Fruit fly (Drosophila melanogaster): ENCODE results near the gene CG7453.

The CG7453 gene

DNA sequence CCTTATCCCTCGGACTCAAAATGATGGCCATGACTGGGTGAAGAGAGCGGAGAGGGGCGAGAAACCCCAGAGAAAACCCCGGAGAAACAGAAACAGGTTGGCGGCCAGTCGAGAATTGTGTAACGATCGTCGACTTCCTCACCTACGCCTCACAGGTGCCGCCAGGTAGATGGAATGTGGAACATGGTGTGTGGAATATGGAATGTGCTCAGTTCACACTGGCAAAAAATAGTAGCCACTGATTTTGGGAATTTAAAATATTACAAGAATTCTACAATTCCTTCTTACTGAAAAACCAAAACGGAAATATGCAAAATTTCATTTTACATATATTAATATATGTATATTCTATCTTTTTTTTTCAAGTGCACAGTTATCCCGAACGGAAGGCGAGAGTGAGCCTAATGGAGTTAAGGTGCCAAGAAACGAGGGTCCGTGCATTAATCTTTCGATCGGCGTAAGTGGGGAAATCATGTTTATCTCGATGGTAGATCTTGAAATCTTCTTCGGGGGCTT lies 24.0 kb upstream of the CG7453 start (continued):
- TF ChIP-seq Nf-YA (GFP tag; IDR thresholded peaks at IDR 0.05), result 0 out of 2 replicates have a peak, but pooled peaks have one; percentile 14
- TF ChIP-seq pita (GFP tag; optimal IDR thresholded peaks at IDR 0.05), result no peak
- no peak for TF ChIP-seq Bteb2 (GFP tag; optimal IDR thresholded peaks at IDR 0.05)
- peak; percentile 61 for TF ChIP-seq CG18476 (GFP tag; optimal IDR thresholded peaks at IDR 0.05)
- peak; percentile 12 for TF ChIP-seq Sry-β (GFP tag; optimal IDR thresholded peaks at IDR 0.05)
- peak; percentile 47 for TF ChIP-seq vfl (GFP tag; optimal IDR thresholded peaks at IDR 0.05)
- peak; percentile 76 for TF ChIP-seq CG6254 (GFP tag; optimal IDR thresholded peaks at IDR 0.05)
- TF ChIP-seq CG17912 (GFP tag; optimal IDR thresholded peaks at IDR 0.05), result no peak
- TF ChIP-seq esg (GFP tag; conservative IDR thresholded peaks at IDR 0.05), result peak; percentile 66
- TF ChIP-seq CG15011 (GFP tag; optimal IDR thresholded peaks at IDR 0.05), result peak; percentile 63
- peak; percentile 51 for TF ChIP-seq CG5245 (GFP tag; optimal IDR thresholded peaks at IDR 0.05)
- TF ChIP-seq CG15514 (GFP tag; optimal IDR thresholded peaks at IDR 0.05), result peak; percentile 57
- TF ChIP-seq hth (optimal IDR thresholded peaks at IDR 0.05), result no peak
- peak; percentile 76 for TF ChIP-seq CG3407 (GFP tag; optimal IDR thresholded peaks at IDR 0.05)
- TF ChIP-seq CG3163 (GFP tag; optimal IDR thresholded peaks at IDR 0.05), result no peak
- peak; percentile 29 for TF ChIP-seq bab2 (GFP tag; optimal IDR thresholded peaks at IDR 0.05)
- TF ChIP-seq CG34224 (GFP tag; IDR thresholded peaks at IDR 0.05; ENCODE audit: partially characterized antibody), result no peak
- TF ChIP-seq CG11696 (GFP tag; IDR thresholded peaks at IDR 0.05), result peak; percentile 60
- peak; percentile 73 for TF ChIP-seq slbo (GFP tag; IDR thresholded peaks at IDR 0.05)
- no peak for TF ChIP-seq CG18011 (GFP tag; optimal IDR thresholded peaks at IDR 0.05)
- peak; percentile 41 for TF ChIP-seq fd64A (GFP tag; optimal IDR thresholded peaks at IDR 0.05)
- TF ChIP-seq CG4404 (GFP tag; IDR thresholded peaks at IDR 0.05), result peak; percentile 92
- TF ChIP-seq Oli (tag; optimal IDR thresholded peaks at IDR 0.05), result peak; percentile 82
- TF ChIP-seq Gsc (GFP tag; IDR thresholded peaks at IDR 0.05), result peak; percentile 51
- peak; percentile 30 for TF ChIP-seq CG15073 (GFP tag; optimal IDR thresholded peaks at IDR 0.05)
- TF ChIP-seq zen (tag; optimal IDR thresholded peaks at IDR 0.05), result peak; percentile 95
- TF ChIP-seq Mad (GFP tag; optimal IDR thresholded peaks at IDR 0.05), result peak; percentile 46
- TF ChIP-seq CG11085 (GFP tag; IDR thresholded peaks at IDR 0.05), result peak; percentile 60
- peak; percentile 81 for TF ChIP-seq fd96Cb (tag; optimal IDR thresholded peaks at IDR 0.05)
- TF ChIP-seq CG8944 (GFP tag; optimal IDR thresholded peaks at IDR 0.05), result peak; percentile 15
- TF ChIP-seq CG14965 (GFP tag; optimal IDR thresholded peaks at IDR 0.05; ENCODE audit: borderline replicate concordance), result no peak
- no peak for TF ChIP-seq CG43689 (GFP tag; IDR thresholded peaks at IDR 0.05)
- peak; percentile 4 for TF ChIP-seq Hand (GFP tag; optimal IDR thresholded peaks at IDR 0.05)
- TF ChIP-seq CG30403 (GFP tag; optimal IDR thresholded peaks at IDR 0.05), result peak; percentile 79
- TF ChIP-seq twi (tag; optimal IDR thresholded peaks at IDR 0.05), result peak; percentile 74
- peak; percentile 66 for TF ChIP-seq CG10431 (GFP tag; optimal IDR thresholded peaks at IDR 0.05)
- peak; percentile 67 for TF ChIP-seq CG17568 (GFP tag; optimal IDR thresholded peaks at IDR 0.05)
- peak; percentile 83 for TF ChIP-seq lmd (GFP tag; IDR thresholded peaks at IDR 0.05)
- TF ChIP-seq dysf (GFP tag; IDR thresholded peaks at IDR 0.05), result peak; percentile 82
- peak; percentile 89 for TF ChIP-seq CG7745 (tag; optimal IDR thresholded peaks at IDR 0.05)
- TF ChIP-seq Spps (tag; optimal IDR thresholded peaks at IDR 0.05), result peak; percentile 90
- TF ChIP-seq Sin3A (optimal IDR thresholded peaks at IDR 0.05), result no peak
- peak; percentile 69 for TF ChIP-seq sisA (GFP tag; IDR thresholded peaks at IDR 0.05)
- TF ChIP-seq CG31224 (GFP tag; IDR thresholded peaks at IDR 0.05), result peak; percentile 75
- no peak for TF ChIP-seq disco-r (GFP tag; optimal IDR thresholded peaks at IDR 0.05)
- TF ChIP-seq CG33213 (GFP tag; optimal IDR thresholded peaks at IDR 0.05), result peak; percentile 5
- peak; percentile 82 for TF ChIP-seq Med (GFP tag)
- no peak for TF ChIP-seq maf-S (GFP tag; optimal IDR thresholded peaks at IDR 0.05)
- TF ChIP-seq CG17361 (GFP tag; IDR thresholded peaks at IDR 0.05), result peak; percentile 84
- peak; percentile 64 for TF ChIP-seq Rx (GFP tag; IDR thresholded peaks at IDR 0.05)
- no peak for TF ChIP-seq Tbp (GFP tag; optimal IDR thresholded peaks at IDR 0.05)
